Worm (Caenorhabditis elegans): Measurements from ENCODE around the gene F45E1.4.

F45E1.4 gene

DNA sequence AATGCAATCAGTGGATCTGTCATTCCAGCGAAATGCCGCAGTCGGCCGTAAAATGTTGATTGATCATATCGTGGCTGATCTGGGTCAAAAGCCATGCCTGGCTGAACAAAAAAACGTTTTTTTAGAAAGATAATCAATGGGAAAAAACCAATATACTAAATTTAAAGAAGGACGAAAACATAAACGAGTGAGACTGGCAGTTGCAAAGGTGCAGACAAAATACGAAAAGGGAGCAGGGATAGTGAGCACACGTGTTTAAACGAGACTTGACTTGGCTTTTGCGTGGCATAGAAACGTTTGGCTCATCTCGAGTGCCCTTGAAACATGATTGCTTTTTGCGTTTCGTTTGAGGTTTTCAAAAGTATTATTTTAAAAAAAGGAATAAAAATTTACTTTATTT lies 27.6 kb upstream of the F45E1.4 start, which contains the start of gene sfxn-2:
Gene sfxn-2 (minus strand): TSS at position 101 of the 400 bp plus-strand sequence.
- no peak for TF ChIP-seq ceh-83 (GFP tag; optimal IDR thresholded peaks at IDR 0.05)
- no peak for TF ChIP-seq ztf-11 (tag; optimal IDR thresholded peaks at IDR 0.05)
- TF ChIP-seq pha-4 (tag; optimal IDR thresholded peaks at IDR 0.05): no peak
- no peak for TF ChIP-seq nhr-237 (tag; optimal IDR thresholded peaks at IDR 0.05)
- TF ChIP-seq elt-3 (tag; optimal IDR thresholded peaks at IDR 0.05): no peak
- TF ChIP-seq flh-1 (GFP tag; optimal IDR thresholded peaks at IDR 0.05): no peak
- no peak for TF ChIP-seq unc-62 (GFP tag; optimal IDR thresholded peaks at IDR 0.05)
- no peak for TF ChIP-seq nhr-28 (tag; optimal IDR thresholded peaks at IDR 0.05)
- TF ChIP-seq drap-1 (GFP tag; optimal IDR thresholded peaks at IDR 0.05): no peak
- no peak for TF ChIP-seq elt-1 (tag; optimal IDR thresholded peaks at IDR 0.05; ENCODE audit: borderline replicate concordance, insufficient read depth)
- no peak for TF ChIP-seq lin-32 (GFP tag; optimal IDR thresholded peaks at IDR 0.05)
- no peak for TF ChIP-seq mep-1 (tag; optimal IDR thresholded peaks at IDR 0.05)
- TF ChIP-seq unc-120 (tag; optimal IDR thresholded peaks at IDR 0.05; ENCODE audit: poor library complexity, severe bottlenecking): no peak
- no peak for TF ChIP-seq lsy-2 (tag; optimal IDR thresholded peaks at IDR 0.05)
- no peak for TF ChIP-seq sptf-1 (tag; optimal IDR thresholded peaks at IDR 0.05)
- TF ChIP-seq ces-1 (GFP tag; optimal IDR thresholded peaks at IDR 0.05): no peak
- TF ChIP-seq snpc-4 (tag; optimal IDR thresholded peaks at IDR 0.05): no peak

DNA sequence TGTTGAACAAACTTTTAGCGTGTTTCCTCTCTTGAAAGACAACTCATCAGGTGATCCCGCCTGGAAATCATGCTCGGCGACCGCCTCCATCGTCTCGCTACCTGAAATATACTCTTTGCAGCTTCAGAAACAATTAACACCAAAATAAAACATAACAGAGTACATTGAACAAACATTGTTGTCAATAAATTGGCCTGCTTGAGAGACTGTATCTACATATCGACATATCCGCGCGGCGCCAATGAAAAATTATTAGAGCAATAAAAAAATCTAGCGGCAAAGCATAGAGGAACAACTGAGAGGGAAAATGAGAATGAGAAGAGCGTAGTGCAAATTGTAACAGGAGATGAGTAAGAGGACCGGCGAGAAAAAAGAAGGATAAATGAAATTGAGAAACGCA lies 24.2 kb upstream of the F45E1.4 start, which contains the start of gene sem-5:
Gene sem-5 (minus strand): TSS at position 101 of the 400 bp plus-strand sequence.
- peak; percentile 39 for TF ChIP-seq ceh-83 (GFP tag; optimal IDR thresholded peaks at IDR 0.05)
- peak; percentile 50 for TF ChIP-seq M03D4.4 (tag; optimal IDR thresholded peaks at IDR 0.05)
- TF ChIP-seq unc-120 (tag; optimal IDR thresholded peaks at IDR 0.05; ENCODE audit: poor library complexity, severe bottlenecking): no peak
- TF ChIP-seq nhr-28 (tag; optimal IDR thresholded peaks at IDR 0.05): no peak
- TF ChIP-seq bed-3 (GFP tag; optimal IDR thresholded peaks at IDR 0.05): no peak

ce11 chrX:7962056-7962485 lies 23.7 kb upstream of the F45E1.4 start:
- TF ChIP-seq mls-2 (tag; optimal IDR thresholded peaks at IDR 0.05) (no peak), cnd-1 (tag; optimal IDR thresholded peaks at IDR 0.05) (peak; percentile 5), unc-120 (tag; optimal IDR thresholded peaks at IDR 0.05; ENCODE audit: poor library complexity, severe bottlenecking) (peak; percentile 26), mep-1 (tag; optimal IDR thresholded peaks at IDR 0.05) (peak; percentile 17)

- TF ChIP-seq cnd-1 (tag; optimal IDR thresholded peaks at IDR 0.05): no peak
- no peak for TF ChIP-seq lin-32 (GFP tag; optimal IDR thresholded peaks at IDR 0.05)
- no peak for TF ChIP-seq sem-2 (GFP tag; optimal IDR thresholded peaks at IDR 0.05)
- no peak for TF ChIP-seq unc-39 (tag; optimal IDR thresholded peaks at IDR 0.05)
- TF ChIP-seq ztf-11 (tag; optimal IDR thresholded peaks at IDR 0.05): no peak
- TF ChIP-seq snpc-4 (tag; optimal IDR thresholded peaks at IDR 0.05): no peak
- no peak for TF ChIP-seq drap-1 (GFP tag; optimal IDR thresholded peaks at IDR 0.05)
- no peak for TF ChIP-seq ham-2 (GFP tag; optimal IDR thresholded peaks at IDR 0.05)
- TF ChIP-seq unc-120 (tag; optimal IDR thresholded peaks at IDR 0.05; ENCODE audit: poor library complexity, severe bottlenecking): no peak
- TF ChIP-seq pha-4 (tag; optimal IDR thresholded peaks at IDR 0.05): no peak
- no peak for TF ChIP-seq elt-1 (tag; optimal IDR thresholded peaks at IDR 0.05; ENCODE audit: borderline replicate concordance, insufficient read depth)
- TF ChIP-seq ceh-43 (GFP tag; optimal IDR thresholded peaks at IDR 0.05): no peak
- TF ChIP-seq blmp-1 (tag; optimal IDR thresholded peaks at IDR 0.05): no peak
- TF ChIP-seq M03D4.4 (tag; optimal IDR thresholded peaks at IDR 0.05): no peak
- no peak for TF ChIP-seq nhr-2 (tag; optimal IDR thresholded peaks at IDR 0.05)
Measured at ce11 chrX:7964022-7964421, 21.8 kb upstream of the F45E1.4 start.

- TF ChIP-seq ces-1 (GFP tag; optimal IDR thresholded peaks at IDR 0.05): no peak
- peak; percentile 52 for TF ChIP-seq lin-32 (GFP tag; optimal IDR thresholded peaks at IDR 0.05)
- TF ChIP-seq elt-1 (tag; optimal IDR thresholded peaks at IDR 0.05; ENCODE audit: borderline replicate concordance, insufficient read depth): peak; percentile 54
- TF ChIP-seq nhr-2 (tag; optimal IDR thresholded peaks at IDR 0.05): peak; percentile 89
- peak; percentile 25 for TF ChIP-seq mls-2 (tag; optimal IDR thresholded peaks at IDR 0.05)
- TF ChIP-seq cnd-1 (tag; optimal IDR thresholded peaks at IDR 0.05): peak; percentile 58
- no peak for TF ChIP-seq ceh-43 (GFP tag; optimal IDR thresholded peaks at IDR 0.05)
Measured at ce11 chrX:7965449-7965848, 20.3 kb upstream of the F45E1.4 start.

DNA sequence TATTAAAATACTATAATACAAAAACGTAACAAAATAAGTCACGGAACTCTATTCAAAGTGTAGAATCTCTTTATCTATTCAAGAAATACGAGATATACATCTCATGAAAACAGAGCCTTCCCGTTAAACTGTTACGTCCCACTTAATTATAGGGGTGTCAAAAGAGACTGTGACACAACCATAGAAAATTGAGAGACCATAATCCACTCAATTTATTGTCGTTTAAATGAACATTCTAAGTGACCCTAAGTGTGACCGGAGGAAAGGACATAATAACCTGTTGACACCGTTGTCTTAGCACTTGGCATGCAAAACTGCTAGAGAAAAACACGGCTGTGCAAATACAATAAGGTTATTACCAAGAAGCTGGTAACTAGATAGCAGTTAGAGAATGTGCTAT lies 17.2 kb upstream of the F45E1.4 start:
- TF ChIP-seq cnd-1 (tag; optimal IDR thresholded peaks at IDR 0.05) (no peak), ces-1 (GFP tag; optimal IDR thresholded peaks at IDR 0.05) (peak; percentile 74), nhr-237 (tag; optimal IDR thresholded peaks at IDR 0.05) (no peak), flh-1 (GFP tag; optimal IDR thresholded peaks at IDR 0.05) (no peak), nhr-12 (tag; optimal IDR thresholded peaks at IDR 0.05) (no peak), zip-8 (tag; optimal IDR thresholded peaks at IDR 0.05) (peak; percentile 43), snpc-4 (tag; optimal IDR thresholded peaks at IDR 0.05) (no peak), nhr-2 (tag; optimal IDR thresholded peaks at IDR 0.05) (peak; percentile 90)

All from whole organism, mixed stage, embryonic.